Worm (Caenorhabditis elegans) whole organism, young adult: ENCODE measurements around the gene faah-5.

Experiments used
- B0035.1 ChIP-seq: sonication (generic microtip); optimal IDR thresholded peaks from 2 replicates; lab custom pipeline; 2016; ENCODE audit warnings: missing genetic modification characterization, mild to moderate bottlenecking, missing compliant biosample characterization, missing genotype, missing genetic modification reagents
- B0336.3 ChIP-seq: fragments of 200-800 bp; sonication (Bioruptor generic); IDR thresholded peaks from 2 replicates; pipeline ENCODE4 v1.3.6; 2022; ENCODE audit warnings: missing genetic modification characterization, missing compliant biosample characterization
- C06A6.2 ChIP-seq: fragments of 200-800 bp; sonication (Bioruptor generic); conservative IDR thresholded peaks from 2 replicates; pipeline ENCODE4 v1.3.6; 2022; ENCODE audit warnings: missing genetic modification characterization, missing compliant biosample characterization
- F49E8.2 ChIP-seq: sonication (generic microtip); optimal IDR thresholded peaks from 3 replicates; lab custom pipeline; 2017; ENCODE audit warnings: missing genetic modification characterization, mild to moderate bottlenecking, missing compliant biosample characterization, antibody characterized with exemption, moderate library complexity; ENCODE audit not compliant: insufficient read depth
- F55B11.4 ChIP-seq: sonication (generic microtip); optimal IDR thresholded peaks from 2 replicates; lab custom pipeline; 2016; ENCODE audit warnings: missing compliant biosample characterization, missing genetic modification characterization, borderline replicate concordance; ENCODE audit not compliant: insufficient read depth
- Y53F4B.3 ChIP-seq: fragments of 200-800 bp; sonication (Bioruptor generic); IDR thresholded peaks from 2 replicates; pipeline ENCODE4 v1.3.6; 2022; ENCODE audit warnings: missing genetic modification reagents, missing genetic modification characterization, missing compliant biosample characterization
- Y56A3A.18 ChIP-seq: fragments of 200-800 bp; sonication (Bioruptor generic); IDR thresholded peaks from 2 replicates; pipeline ENCODE4 v1.3.6; 2022; ENCODE audit warnings: missing genetic modification reagents, missing genetic modification characterization, missing compliant biosample characterization
- Y67H2A.10 ChIP-seq: fragments of 200-800 bp; sonication (Bioruptor generic); conservative IDR thresholded peaks from 2 replicates; pipeline ENCODE4 v1.3.6; 2022; ENCODE audit warnings: missing genetic modification reagents, missing genetic modification characterization, missing compliant biosample characterization
- Y95B8A.8 ChIP-seq: fragments of 200-800 bp; sonication (Bioruptor generic); IDR thresholded peaks from 2 replicates; pipeline ENCODE4 v1.3.6; 2022; ENCODE audit warnings: missing genetic modification reagents, missing genetic modification characterization, missing compliant biosample characterization
- aptf-2 ChIP-seq: fragments of 200-800 bp; sonication (Bioruptor generic); conservative IDR thresholded peaks from 2 replicates; pipeline ENCODE4 v1.3.6; 2022; ENCODE audit warnings: missing genetic modification reagents, missing genetic modification characterization, missing compliant biosample characterization
- atf-7 ChIP-seq: sonication (generic microtip); optimal IDR thresholded peaks from 2 replicates; lab custom pipeline; 2017; ENCODE audit warnings: mild to moderate bottlenecking, missing genetic modification characterization, missing compliant biosample characterization
- attf-6 ChIP-seq: fragments of 200-800 bp; sonication (Bioruptor generic); IDR thresholded peaks from 2 replicates; pipeline ENCODE4 v1.3.6; 2022; ENCODE audit warnings: missing genetic modification reagents, missing genetic modification characterization, missing compliant biosample characterization
- bed-2 ChIP-seq: fragments of 200-800 bp; sonication (Bioruptor generic); IDR thresholded peaks from 2 replicates; pipeline ENCODE4 v1.3.6; 2022; ENCODE audit warnings: missing genetic modification reagents, missing genetic modification characterization, missing compliant biosample characterization
- ccch-3 ChIP-seq: fragments of 200-800 bp; sonication (Bioruptor generic); optimal IDR thresholded peaks from 2 replicates; lab custom pipeline; 2018; ENCODE audit warnings: mild to moderate bottlenecking, missing genetic modification characterization, missing compliant biosample characterization
- ceh-58 ChIP-seq: fragments of 200-800 bp; sonication (Bioruptor generic); IDR thresholded peaks from 2 replicates; pipeline ENCODE4 v1.3.6; 2022; ENCODE audit warnings: missing genetic modification characterization, missing compliant biosample characterization
- ceh-79 ChIP-seq: sonication (generic microtip); optimal IDR thresholded peaks from 2 replicates; lab custom pipeline; 2017; ENCODE audit warnings: mild to moderate bottlenecking, missing genetic modification characterization, missing compliant biosample characterization
- chd-7 ChIP-seq: sonication (generic microtip); optimal IDR thresholded peaks from 2 replicates; lab custom pipeline; 2016; ENCODE audit warnings: mild to moderate bottlenecking, missing genetic modification characterization, moderate library complexity, missing compliant biosample characterization
- dox-1 ChIP-seq: fragments of 200-800 bp; sonication (Bioruptor generic); IDR thresholded peaks from 2 replicates; pipeline ENCODE4 v1.3.6; 2022; ENCODE audit warnings: missing genetic modification reagents, missing genetic modification characterization, missing compliant biosample characterization
- dpff-1 ChIP-seq: sonication (generic microtip); optimal IDR thresholded peaks from 2 replicates; lab custom pipeline; 2017; ENCODE audit warnings: mild to moderate bottlenecking, missing genetic modification characterization, missing compliant biosample characterization
- egl-18 ChIP-seq: fragments of 200-800 bp; sonication (Bioruptor generic); IDR thresholded peaks from 2 replicates; pipeline ENCODE4 v1.3.6; 2022; ENCODE audit warnings: missing genetic modification reagents, missing genetic modification characterization, missing compliant biosample characterization
- egrh-3 ChIP-seq: fragments of 200-800 bp; sonication (Bioruptor generic); IDR thresholded peaks from 2 replicates; pipeline ENCODE4 v1.3.6; 2022; ENCODE audit warnings: missing genetic modification reagents, missing genetic modification characterization, missing compliant biosample characterization
- hmg-1.2 ChIP-seq: fragments of 200-800 bp; sonication (Bioruptor generic); IDR thresholded peaks from 2 replicates; pipeline ENCODE4 v1.3.6; 2022; ENCODE audit warnings: missing genetic modification reagents, missing genetic modification characterization, missing compliant biosample characterization
- hmg-20 ChIP-seq: fragments of 200-800 bp; sonication (Bioruptor generic); IDR thresholded peaks from 2 replicates; pipeline ENCODE4 v1.3.6; 2022; ENCODE audit warnings: missing genetic modification reagents, missing genetic modification characterization, missing compliant biosample characterization
- lin-26 ChIP-seq: fragments of 200-800 bp; sonication (Bioruptor generic); IDR thresholded peaks from 2 replicates; pipeline ENCODE4 v1.3.6; 2022; ENCODE audit warnings: missing genetic modification reagents, missing genetic modification characterization, missing compliant biosample characterization
- lir-1 ChIP-seq: fragments of 200-800 bp; sonication (Bioruptor generic); conservative IDR thresholded peaks from 2 replicates; pipeline ENCODE4 v1.3.6; 2022; ENCODE audit warnings: missing genetic modification reagents, missing genetic modification characterization, missing compliant biosample characterization
- mes-4 ChIP-seq: sonication (generic microtip); optimal IDR thresholded peaks from 2 replicates; lab custom pipeline; 2016; ENCODE audit warnings: missing genotype, missing genetic modification characterization, missing compliant biosample characterization
- mxl-1 ChIP-seq: sonication (generic microtip); optimal IDR thresholded peaks from 2 replicates; lab custom pipeline; 2016; ENCODE audit warnings: missing genetic modification characterization, missing compliant biosample characterization
- nfyb-1 ChIP-seq: fragments of 200-800 bp; sonication (Bioruptor generic); IDR thresholded peaks from 2 replicates; pipeline ENCODE4 v1.3.6; 2022; ENCODE audit warnings: missing genetic modification reagents, missing genetic modification characterization, missing compliant biosample characterization
- nhr-120 ChIP-seq: fragments of 200-800 bp; sonication (Bioruptor generic); IDR thresholded peaks from 2 replicates; pipeline ENCODE4 v1.3.6; 2022; ENCODE audit warnings: missing genetic modification characterization, missing compliant biosample characterization
- nhr-27 ChIP-seq: fragments of 200-800 bp; sonication (Bioruptor generic); optimal IDR thresholded peaks from 2 replicates; lab custom pipeline; 2018; ENCODE audit warnings: mild to moderate bottlenecking, missing genetic modification characterization, moderate library complexity, missing compliant biosample characterization
- nhr-90 ChIP-seq: sonication (generic microtip); optimal IDR thresholded peaks from 2 replicates; lab custom pipeline; 2016; ENCODE audit warnings: missing genotype, mild to moderate bottlenecking, missing genetic modification characterization, missing compliant biosample characterization
- rec-8 ChIP-seq, 2 experiments: sonication (generic microtip); optimal IDR thresholded peaks; 2 replicates each; lab custom pipeline; 2016; ENCODE audit warnings: mild to moderate bottlenecking in 2 of 2, missing genetic modification characterization in 2 of 2, missing genetic modification reagents in 2 of 2, missing genotype in 2 of 2, missing biosample characterization in 1 of 2, missing compliant biosample characterization in 1 of 2, moderate library complexity in 1 of 2
- rpc-1 ChIP-seq, 2 experiments: fragments of 150-350 bp in 1 of 2; sonication (generic microtip) in 1 of 2; optimal IDR thresholded peaks; 2 replicates each; lab custom pipeline; 2014 to 2018; ENCODE audit warnings: missing biosample characterization in 1 of 2, missing genetic modification characterization in 1 of 2, missing genetic modification reagents in 1 of 2, missing genotype in 1 of 2
- snpc-1.3 ChIP-seq: sonication (generic microtip); optimal IDR thresholded peaks from 2 replicates; lab custom pipeline; 2017; ENCODE audit warnings: missing genetic modification characterization, mild to moderate bottlenecking, missing compliant biosample characterization, antibody characterized with exemption, moderate library complexity, missing genotype, missing genetic modification reagents; ENCODE audit not compliant: insufficient read depth
- snpc-3.4 ChIP-seq: sonication (generic microtip); optimal IDR thresholded peaks from 2 replicates; lab custom pipeline; 2017; ENCODE audit warnings: missing genetic modification characterization, mild to moderate bottlenecking, missing compliant biosample characterization, antibody characterized with exemption, moderate library complexity, missing genotype, missing genetic modification reagents
- somi-1 ChIP-seq: fragments of 200-800 bp; sonication (Bioruptor generic); optimal IDR thresholded peaks from 2 replicates; lab custom pipeline; 2018; ENCODE audit warnings: mild to moderate bottlenecking, missing genetic modification characterization, missing compliant biosample characterization
- sptf-2 ChIP-seq: fragments of 200-800 bp; sonication (Bioruptor generic); optimal IDR thresholded peaks from 2 replicates; lab custom pipeline; 2018; ENCODE audit warnings: mild to moderate bottlenecking, missing genetic modification characterization, missing compliant biosample characterization
- tbp1 ChIP-seq: fragments of 200-800 bp; sonication (Bioruptor generic); optimal IDR thresholded peaks from 2 replicates; lab custom pipeline; 2018; ENCODE audit warnings: mild to moderate bottlenecking, missing genetic modification characterization, missing compliant biosample characterization
- zfh-2 ChIP-seq: fragments of 200-800 bp; sonication (Bioruptor generic); conservative IDR thresholded peaks from 2 replicates; pipeline ENCODE4 v1.3.6; 2022; ENCODE audit warnings: missing genetic modification reagents, missing genetic modification characterization, missing compliant biosample characterization
- zim-3 ChIP-seq: sonication (generic microtip); optimal IDR thresholded peaks from 2 replicates; lab custom pipeline; 2017; ENCODE audit warnings: mild to moderate bottlenecking, missing genetic modification characterization, moderate library complexity, missing compliant biosample characterization
- ztf-18 ChIP-seq: sonication (generic microtip); optimal IDR thresholded peaks from 2 replicates; lab custom pipeline; 2016; ENCODE audit warnings: missing genotype, mild to moderate bottlenecking, missing genetic modification characterization, missing compliant biosample characterization
- ztf-22 ChIP-seq: fragments of 200-800 bp; sonication (Bioruptor generic); optimal IDR thresholded peaks from 2 replicates; lab custom pipeline; 2018; ENCODE audit warnings: mild to moderate bottlenecking, missing genetic modification characterization, moderate library complexity, missing compliant biosample characterization
- ztf-28 ChIP-seq: fragments of 200-800 bp; sonication (Bioruptor generic); IDR thresholded peaks from 2 replicates; pipeline ENCODE4 v1.3.6; 2022; ENCODE audit warnings: missing genetic modification reagents, missing genetic modification characterization, missing compliant biosample characterization
- ztf-6 ChIP-seq: fragments of 200-800 bp; sonication (Bioruptor generic); IDR thresholded peaks from 2 replicates; pipeline ENCODE4 v1.3.6; 2022; ENCODE audit warnings: missing genetic modification reagents, missing genetic modification characterization, missing compliant biosample characterization

The faah-5 gene

DNA sequence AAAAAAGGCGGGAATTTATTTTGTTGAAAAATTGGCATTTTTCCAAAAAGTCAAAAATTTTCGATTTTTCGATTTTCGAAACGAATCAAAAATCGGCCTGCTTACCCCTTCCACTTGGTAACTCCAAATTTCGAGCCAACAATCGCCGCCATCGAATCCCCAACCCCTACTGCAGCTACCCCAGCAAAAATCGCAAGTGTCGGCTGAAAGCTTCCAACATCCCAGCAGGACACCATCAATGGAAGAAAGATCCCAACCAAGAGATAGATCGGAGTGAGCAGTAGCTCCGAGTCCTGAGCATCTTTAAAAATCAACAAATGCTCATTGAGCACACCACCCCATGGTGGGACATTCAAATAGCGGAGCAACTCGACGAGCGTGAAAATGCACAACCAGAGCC, 39.7 kb upstream of the faah-5 start:
- TF ChIP-seq egl-18 (no peak), bed-2 (GFP tag; lab: Robert Waterston, UW) (no peak), zfh-2 (0 out of 2 replicates have a peak, but pooled peaks have one; percentile 17)

- TF ChIP-seq mes-4 (tag; lab: Kevin White, UChicago) (no peak), snpc-1.3 (tag; lab: Kevin White, UChicago) (no peak), ztf-28 (GFP tag; lab: Robert Waterston, UW) (no peak), ceh-79 (tag; lab: Kevin White, UChicago) (no peak), ztf-18 (tag; lab: Kevin White, UChicago) (no peak), mxl-1 (tag; lab: Kevin White, UChicago) (no peak), rec-8 (tag; optimal IDR thresholded peaks at IDR 0.05; lab: Kevin White, UChicago) (no peak), Y53F4B.3 (GFP tag; lab: Robert Waterston, UW) (no peak), egrh-3 (GFP tag; lab: Robert Waterston, UW) (no peak), sptf-2 (GFP tag; lab: Kevin White, UChicago) (no peak), ztf-6 (GFP tag; lab: Robert Waterston, UW) (no peak), dpff-1 (tag; lab: Kevin White, UChicago) (no peak), ccch-3 (no peak), aptf-2 (GFP tag; lab: Robert Waterston, UW) (no peak), somi-1 (GFP tag; lab: Kevin White, UChicago) (no peak), F55B11.4 (tag; lab: Kevin White, UChicago) (no peak), tbp1 (GFP tag; lab: Kevin White, UChicago) (no peak)
These were observed 32.4 kb upstream of the faah-5 start, which contains the start of gene nft-1 for ce11 chrIII:11923586-11923985. nft-1 (plus strand) TSS chrIII:11923886.

ce11 chrIII:11921658-11922098, 30.4 kb upstream of the faah-5 start, which contains the start of gene Y56A3A.22:
Y56A3A.22 (plus strand) TSS chrIII:11921692.
- peak; percentile 71 for TF ChIP-seq atf-7 (tag; lab: Kevin White, UChicago)
- TF ChIP-seq ztf-22 (GFP tag; lab: Kevin White, UChicago) = peak; percentile 22
- TF ChIP-seq B0336.3 (GFP tag; lab: Robert Waterston, UW) = peak; percentile 94
- TF ChIP-seq Y67H2A.10 = no peak
- peak; percentile 6 for TF ChIP-seq nhr-27 (tag; lab: Kevin White, UChicago)
- 0 out of 2 replicates have a peak, but pooled peaks have one; percentile 16 for TF ChIP-seq zfh-2
- TF ChIP-seq C06A6.2 (GFP tag; lab: Robert Waterston, UW) = no peak
- peak; percentile 32 for TF ChIP-seq snpc-1.3 (tag; lab: Kevin White, UChicago)
- 0 out of 2 replicates have a peak, but pooled peaks have one; percentile 18 for TF ChIP-seq hmg-1.2
- peak; percentile 66 for TF ChIP-seq attf-6 (GFP tag; lab: Robert Waterston, UW)
- peak; percentile 87 for TF ChIP-seq nfyb-1 (GFP tag; lab: Robert Waterston, UW)
- TF ChIP-seq B0035.1 (tag; lab: Kevin White, UChicago) = peak; percentile 45
- TF ChIP-seq F49E8.2 (tag; lab: Kevin White, UChicago) = peak; percentile 32
- no peak for TF ChIP-seq rpc-1 (optimal IDR thresholded peaks at IDR 0.05; lab: Kevin White, UChicago)
- TF ChIP-seq rpc-1 (tag; optimal IDR thresholded peaks at IDR 0.05; lab: Kevin White, UChicago) = no peak
- TF ChIP-seq Y56A3A.18 (GFP tag; lab: Robert Waterston, UW) = peak; percentile 57; the same call in 1 of the 2 replicates
- peak; percentile 84 for TF ChIP-seq chd-7 (tag; lab: Kevin White, UChicago)
- no peak for TF ChIP-seq ceh-58 (GFP tag; lab: Robert Waterston, UW)
- TF ChIP-seq Y95B8A.8 = no peak
- 0 out of 2 replicates have a peak, but pooled peaks have one; percentile 58 for TF ChIP-seq nhr-120 (GFP tag; lab: Robert Waterston, UW)
- TF ChIP-seq lir-1 (GFP tag; lab: Robert Waterston, UW) = no peak
- peak; percentile 55; the same call in 1 of the 2 replicates for TF ChIP-seq lin-26 (GFP tag; lab: Robert Waterston, UW)
- peak; percentile 21 for TF ChIP-seq snpc-3.4
- peak; percentile 49 for TF ChIP-seq dox-1 (GFP tag; lab: Robert Waterston, UW)
- TF ChIP-seq nhr-90 (tag; lab: Kevin White, UChicago) = no peak
- TF ChIP-seq zim-3 (tag; lab: Kevin White, UChicago) = peak; percentile 86
- no peak for TF ChIP-seq mxl-1 (tag; lab: Kevin White, UChicago)
- TF ChIP-seq sptf-2 (GFP tag; lab: Kevin White, UChicago) = no peak
- TF ChIP-seq hmg-20 = peak; percentile 30; the same call in 1 of the 2 replicates
